Fruit fly (Drosophila melanogaster) whole organism: Measurements from ENCODE around the gene CG32713.

Experiments
- CG8478 ChIP-seq: fragments of >200 bp; optimal IDR thresholded peaks from 2 replicates; lab custom pipeline; 2018; ENCODE audit warnings: inconsistent platforms
- Dll ChIP-seq: fragments of >200 bp; optimal IDR thresholded peaks from 2 replicates; lab custom pipeline; 2017

- TF ChIP-seq Dll (no peak), CG8478 (lab: Kevin White, UChicago) (no peak)
Measured at dm6 chrX:8469606-8470005, 12.2 kb upstream of the CG32713 start.
